Worm (Caenorhabditis elegans) whole organism, young adult: ENCODE results near the gene F33A8.7.

Source experiments
- B0035.1 ChIP-seq: sonication (generic microtip); optimal IDR thresholded peaks from 2 replicates; lab custom pipeline; 2016; ENCODE audit warnings: missing genetic modification characterization, mild to moderate bottlenecking, missing compliant biosample characterization, missing genotype, missing genetic modification reagents
- C17E4.6 ChIP-seq: fragments of 200-800 bp; sonication (Bioruptor generic); IDR thresholded peaks from 2 replicates; pipeline ENCODE4 v1.3.6; 2022; ENCODE audit warnings: missing genetic modification reagents, missing genetic modification characterization, missing compliant biosample characterization
- F23B12.7 ChIP-seq: sonication (generic microtip); optimal IDR thresholded peaks from 2 replicates; lab custom pipeline; 2017; ENCODE audit warnings: missing genetic modification characterization, mild to moderate bottlenecking, missing compliant biosample characterization, antibody characterized with exemption, moderate library complexity; ENCODE audit not compliant: insufficient read depth
- F33H1.4 ChIP-seq: fragments of 200-800 bp; sonication (Bioruptor generic); IDR thresholded peaks from 2 replicates; pipeline ENCODE4 v1.3.6; 2022; ENCODE audit warnings: missing genetic modification reagents, missing genetic modification characterization, missing compliant biosample characterization
- F52B5.7 ChIP-seq: sonication (generic microtip); optimal IDR thresholded peaks from 2 replicates; lab custom pipeline; 2016; ENCODE audit warnings: mild to moderate bottlenecking, missing genetic modification characterization, missing compliant biosample characterization
- F55B11.4 ChIP-seq: sonication (generic microtip); optimal IDR thresholded peaks from 2 replicates; lab custom pipeline; 2016; ENCODE audit warnings: missing compliant biosample characterization, missing genetic modification characterization, borderline replicate concordance; ENCODE audit not compliant: insufficient read depth
- F57A8.1 ChIP-seq: fragments of 200-800 bp; sonication (Bioruptor generic); optimal IDR thresholded peaks from 2 replicates; lab custom pipeline; 2018; ENCODE audit warnings: mild to moderate bottlenecking, missing genetic modification characterization, moderate library complexity, missing compliant biosample characterization
- K12H6.12 ChIP-seq: fragments of 200-800 bp; sonication (Bioruptor generic); optimal IDR thresholded peaks from 2 replicates; lab custom pipeline; 2018; ENCODE audit warnings: mild to moderate bottlenecking, missing genetic modification characterization, missing compliant biosample characterization
- Y53F4B.3 ChIP-seq: fragments of 200-800 bp; sonication (Bioruptor generic); IDR thresholded peaks from 2 replicates; pipeline ENCODE4 v1.3.6; 2022; ENCODE audit warnings: missing genetic modification reagents, missing genetic modification characterization, missing compliant biosample characterization
- Y67H2A.10 ChIP-seq: fragments of 200-800 bp; sonication (Bioruptor generic); conservative IDR thresholded peaks from 2 replicates; pipeline ENCODE4 v1.3.6; 2022; ENCODE audit warnings: missing genetic modification reagents, missing genetic modification characterization, missing compliant biosample characterization
- Y95B8A.8 ChIP-seq: fragments of 200-800 bp; sonication (Bioruptor generic); IDR thresholded peaks from 2 replicates; pipeline ENCODE4 v1.3.6; 2022; ENCODE audit warnings: missing genetic modification reagents, missing genetic modification characterization, missing compliant biosample characterization
- ama-1 ChIP-seq, 3 experiments: fragments of 150-350 bp in 1 of 3; sonication (generic microtip) in 2 of 3; optimal IDR thresholded peaks; 2 replicates each; lab custom pipeline; 2014 to 2018; ENCODE audit warnings: missing biosample characterization in 2 of 3, missing genetic modification characterization in 2 of 3, missing genetic modification reagents in 2 of 3
- aptf-3 ChIP-seq: fragments of 200-800 bp; sonication (Bioruptor generic); IDR thresholded peaks from 2 replicates; pipeline ENCODE4 v1.3.6; 2022; ENCODE audit warnings: missing genetic modification characterization, missing compliant biosample characterization
- ceh-100 ChIP-seq: fragments of 200-800 bp; sonication (Bioruptor generic); IDR thresholded peaks from 2 replicates; pipeline ENCODE4 v1.3.6; 2022; ENCODE audit warnings: missing genetic modification reagents, missing genetic modification characterization, missing compliant biosample characterization
- chd-7 ChIP-seq: sonication (generic microtip); optimal IDR thresholded peaks from 2 replicates; lab custom pipeline; 2016; ENCODE audit warnings: mild to moderate bottlenecking, missing genetic modification characterization, moderate library complexity, missing compliant biosample characterization
- dox-1 ChIP-seq: fragments of 200-800 bp; sonication (Bioruptor generic); IDR thresholded peaks from 2 replicates; pipeline ENCODE4 v1.3.6; 2022; ENCODE audit warnings: missing genetic modification reagents, missing genetic modification characterization, missing compliant biosample characterization
- dpl-1 ChIP-seq: fragments of 150-350 bp; optimal IDR thresholded peaks from 2 replicates; lab custom pipeline; 2014; ENCODE audit warnings: missing biosample characterization, missing genetic modification reagents, missing genetic modification characterization
- efl-1 ChIP-seq: fragments of 150-350 bp; optimal IDR thresholded peaks from 2 replicates; lab custom pipeline; 2014; ENCODE audit warnings: missing biosample characterization, missing genetic modification reagents, missing genetic modification characterization
- egrh-3 ChIP-seq: fragments of 200-800 bp; sonication (Bioruptor generic); IDR thresholded peaks from 2 replicates; pipeline ENCODE4 v1.3.6; 2022; ENCODE audit warnings: missing genetic modification reagents, missing genetic modification characterization, missing compliant biosample characterization
- fkh-3 ChIP-seq: sonication (generic microtip); optimal IDR thresholded peaks from 2 replicates; lab custom pipeline; 2016; ENCODE audit warnings: mild to moderate bottlenecking, missing genetic modification characterization, missing compliant biosample characterization
- him-1 ChIP-seq: sonication (generic microtip); optimal IDR thresholded peaks from 2 replicates; lab custom pipeline; 2016; ENCODE audit warnings: missing genotype, missing genetic modification reagents, missing genetic modification characterization, missing compliant biosample characterization
- hlh-26 ChIP-seq: fragments of 200-800 bp; sonication (Bioruptor generic); conservative IDR thresholded peaks from 2 replicates; pipeline ENCODE4 v1.3.6; 2022; ENCODE audit warnings: missing genetic modification reagents, missing genetic modification characterization, missing compliant biosample characterization
- lin-26 ChIP-seq: fragments of 200-800 bp; sonication (Bioruptor generic); IDR thresholded peaks from 2 replicates; pipeline ENCODE4 v1.3.6; 2022; ENCODE audit warnings: missing genetic modification reagents, missing genetic modification characterization, missing compliant biosample characterization
- lin-35 ChIP-seq, 3 experiments: fragments of 150-350 bp in 2 of 3; sonication (generic microtip) in 1 of 3; optimal IDR thresholded peaks; 2 replicates each; lab custom pipeline; 2014 to 2018; ENCODE audit warnings: missing biosample characterization in 3 of 3, missing genetic modification characterization in 3 of 3, missing genetic modification reagents in 3 of 3
- lin-54 ChIP-seq: fragments of 200-800 bp; sonication (Bioruptor generic); optimal IDR thresholded peaks from 2 replicates; lab custom pipeline; 2018; ENCODE audit warnings: mild to moderate bottlenecking, missing genetic modification characterization, missing compliant biosample characterization
- madf-3 ChIP-seq: fragments of 200-800 bp; sonication (Bioruptor generic); IDR thresholded peaks from 2 replicates; pipeline ENCODE4 v1.3.6; 2022; ENCODE audit warnings: missing genetic modification reagents, missing genetic modification characterization, missing compliant biosample characterization
- madf-6 ChIP-seq: fragments of 200-800 bp; sonication (Bioruptor generic); IDR thresholded peaks from 2 replicates; pipeline ENCODE4 v1.3.6; 2022; ENCODE audit warnings: missing genetic modification reagents, missing genetic modification characterization, missing compliant biosample characterization
- mcd-1 ChIP-seq: fragments of 200-800 bp; sonication (Bioruptor generic); IDR thresholded peaks from 2 replicates; pipeline ENCODE4 v1.3.6; 2022; ENCODE audit warnings: missing genetic modification reagents, missing genetic modification characterization, missing compliant biosample characterization
- mes-4 ChIP-seq: sonication (generic microtip); optimal IDR thresholded peaks from 2 replicates; lab custom pipeline; 2016; ENCODE audit warnings: missing genotype, missing genetic modification characterization, missing compliant biosample characterization
- nfyb-1 ChIP-seq: fragments of 200-800 bp; sonication (Bioruptor generic); IDR thresholded peaks from 2 replicates; pipeline ENCODE4 v1.3.6; 2022; ENCODE audit warnings: missing genetic modification reagents, missing genetic modification characterization, missing compliant biosample characterization
- rec-8 ChIP-seq, 2 experiments: sonication (generic microtip); optimal IDR thresholded peaks; 2 replicates each; lab custom pipeline; 2016; ENCODE audit warnings: mild to moderate bottlenecking in 2 of 2, missing genetic modification characterization in 2 of 2, missing genetic modification reagents in 2 of 2, missing genotype in 2 of 2, missing biosample characterization in 1 of 2, missing compliant biosample characterization in 1 of 2, moderate library complexity in 1 of 2
- repo-1 ChIP-seq: sonication (generic microtip); optimal IDR thresholded peaks from 2 replicates; lab custom pipeline; 2017; ENCODE audit warnings: mild to moderate bottlenecking, missing genetic modification characterization, missing compliant biosample characterization
- zfh-2 ChIP-seq: fragments of 200-800 bp; sonication (Bioruptor generic); conservative IDR thresholded peaks from 2 replicates; pipeline ENCODE4 v1.3.6; 2022; ENCODE audit warnings: missing genetic modification reagents, missing genetic modification characterization, missing compliant biosample characterization
- ztf-18 ChIP-seq: sonication (generic microtip); optimal IDR thresholded peaks from 2 replicates; lab custom pipeline; 2016; ENCODE audit warnings: missing genotype, mild to moderate bottlenecking, missing genetic modification characterization, missing compliant biosample characterization
- ztf-25 ChIP-seq: fragments of 200-800 bp; sonication (Bioruptor generic); IDR thresholded peaks from 2 replicates; pipeline ENCODE4 v1.3.6; 2022; ENCODE audit warnings: missing genetic modification reagents, missing genetic modification characterization, missing compliant biosample characterization

F33A8.7 gene

DNA sequence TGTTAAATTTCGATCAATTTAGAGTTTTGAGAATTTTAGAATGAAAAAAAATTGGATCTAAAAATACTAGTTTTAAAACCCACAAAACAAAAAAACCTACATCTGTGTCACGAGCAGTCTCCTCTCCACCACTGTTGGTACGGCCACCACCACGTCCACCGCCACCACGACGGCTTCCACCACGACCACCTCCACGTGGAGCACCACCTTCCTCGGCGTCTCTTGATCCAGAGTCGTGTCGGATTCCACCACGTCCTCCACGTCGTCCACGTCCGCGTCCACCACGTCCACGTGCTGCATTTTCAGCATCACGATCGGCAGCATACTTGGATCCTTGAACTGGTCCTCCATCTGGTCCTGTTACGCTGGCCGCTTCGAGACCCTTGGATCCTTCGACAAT, 14.7 kb upstream of the F33A8.7 start:
- TF ChIP-seq egrh-3 (GFP tag; lab: Robert Waterston, UW) (peak; percentile 41; the same call in 1 of the 2 replicates), zfh-2 (GFP tag; lab: Robert Waterston, UW) (peak; percentile 81), ama-1 (optimal IDR thresholded peaks at IDR 0.05; lab: Kevin White, UChicago) (no peak), ama-1 (GFP tag; optimal IDR thresholded peaks at IDR 0.05; lab: Kevin White, UChicago) (no peak)
- TF ChIP-seq, all 124 proteins: peak for 2

DNA sequence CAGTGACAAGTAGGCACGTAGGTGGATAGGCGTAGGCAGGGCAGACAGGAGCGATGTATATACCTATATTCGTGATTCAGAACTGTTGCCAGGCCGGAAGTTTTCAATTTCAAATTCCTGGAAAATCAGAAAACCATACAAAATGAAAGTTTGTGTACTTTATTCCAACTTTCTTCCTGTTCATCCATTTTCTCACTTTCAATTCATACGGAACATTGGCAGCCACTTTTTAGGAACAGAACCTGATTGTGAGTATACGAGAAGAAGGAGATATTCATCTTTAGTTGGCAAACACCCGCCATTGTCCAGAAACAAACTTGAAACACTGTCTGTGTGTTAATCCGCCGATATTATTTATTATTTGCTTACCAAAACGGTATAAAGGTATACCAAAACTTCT, 10.3 kb upstream of the F33A8.7 start, which contains the start of gene srlf-15:
Gene srlf-15, plus strand, starts transcription at position 301 of the 400 bp plus-strand sequence.
- no peak for TF ChIP-seq lin-26 (GFP tag; lab: Robert Waterston, UW)
- no peak for TF ChIP-seq F33H1.4 (GFP tag; lab: Robert Waterston, UW)
- no peak for TF ChIP-seq ztf-25 (GFP tag; lab: Robert Waterston, UW)

DNA sequence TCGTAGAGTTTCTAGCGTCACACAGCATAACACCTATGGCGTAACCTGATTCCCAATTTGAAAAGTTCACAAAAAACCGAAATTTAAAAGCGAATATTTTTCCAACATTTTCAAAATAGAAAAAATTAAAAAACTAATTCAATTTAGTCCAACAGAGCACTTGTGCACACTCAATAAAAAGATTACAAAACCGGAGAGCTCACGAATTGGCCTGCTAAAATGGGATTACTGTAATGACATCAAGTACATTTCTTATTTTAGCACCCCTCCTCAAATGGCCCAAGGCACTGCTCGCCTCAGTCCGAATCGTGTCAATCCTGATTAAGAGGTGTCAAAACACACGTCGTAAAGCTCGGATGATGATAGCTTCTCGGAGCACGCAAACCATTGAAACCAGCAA, 7.3 kb upstream of the F33A8.7 start:
- no peak for TF ChIP-seq ztf-18

DNA sequence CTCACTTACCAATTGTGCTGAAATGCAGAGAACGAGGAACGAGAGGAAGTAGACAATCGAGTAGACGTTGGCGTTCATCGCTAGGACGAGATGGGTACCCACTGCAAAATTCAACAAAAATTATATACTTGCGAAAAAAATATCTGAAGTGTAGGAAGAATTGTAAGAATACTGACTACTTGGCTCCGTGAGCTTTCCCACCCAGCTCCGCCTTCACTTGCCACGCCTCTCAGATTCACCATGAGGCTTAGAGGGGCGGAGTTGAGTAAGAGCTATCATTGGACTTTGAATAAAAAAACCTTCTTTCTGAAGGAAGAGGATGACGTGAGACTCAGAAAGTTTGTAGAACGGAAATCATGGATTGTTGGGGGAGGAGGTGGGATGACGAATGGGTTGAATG, 4.8 kb upstream of the F33A8.7 start, which contains the start of gene nlp-18:
Gene nlp-18, minus strand, starts transcription at position 101 of the 400 bp plus-strand sequence.
- no peak for TF ChIP-seq Y53F4B.3 (GFP tag; lab: Robert Waterston, UW)
- TF ChIP-seq mcd-1 (GFP tag; lab: Robert Waterston, UW): no peak
- TF ChIP-seq F57A8.1 (GFP tag; lab: Kevin White, UChicago): no peak
- no peak for TF ChIP-seq madf-3 (GFP tag; lab: Robert Waterston, UW)
- no peak for TF ChIP-seq him-1 (tag; lab: Kevin White, UChicago)
- no peak for TF ChIP-seq rec-8 (tag; optimal IDR thresholded peaks at IDR 0.05; lab: Kevin White, UChicago)
- no peak for TF ChIP-seq aptf-3 (GFP tag; lab: Robert Waterston, UW)
- TF ChIP-seq hlh-26: no peak
- no peak for TF ChIP-seq madf-6 (GFP tag; lab: Robert Waterston, UW)
- no peak for TF ChIP-seq F23B12.7 (tag; lab: Kevin White, UChicago)
- TF ChIP-seq K12H6.12 (tag; lab: Kevin White, UChicago): no peak
- TF ChIP-seq C17E4.6: no peak
- TF ChIP-seq lin-35 (GFP tag; optimal IDR thresholded peaks at IDR 0.05; lab: Kevin White, UChicago): no peak
- TF ChIP-seq mes-4 (tag; lab: Kevin White, UChicago): no peak

DNA sequence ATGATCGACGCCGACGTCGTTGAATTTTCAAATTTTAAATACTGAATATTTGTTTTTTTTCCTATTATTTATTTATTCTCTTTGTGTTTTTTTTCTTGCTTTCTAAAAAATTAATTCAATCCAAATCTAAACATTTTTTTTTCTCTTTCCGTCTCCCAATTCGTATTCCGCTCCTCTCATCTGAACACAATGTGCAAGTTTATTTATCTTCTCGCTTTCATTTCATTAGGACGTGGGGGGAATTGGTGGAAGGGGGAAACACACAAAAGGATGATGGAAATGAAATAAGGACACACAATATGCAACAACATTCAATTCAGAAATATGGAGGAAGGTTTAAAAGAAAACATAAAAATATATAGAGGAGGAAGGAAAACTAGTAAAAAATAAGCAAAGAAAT, 2.3 kb upstream of the F33A8.7 start:
- TF ChIP-seq dox-1 (GFP tag; lab: Robert Waterston, UW): no peak
- no peak for TF ChIP-seq nfyb-1 (GFP tag; lab: Robert Waterston, UW)
- no peak for TF ChIP-seq ceh-100 (GFP tag; lab: Robert Waterston, UW)
- no peak for TF ChIP-seq repo-1 (tag; lab: Kevin White, UChicago)

DNA sequence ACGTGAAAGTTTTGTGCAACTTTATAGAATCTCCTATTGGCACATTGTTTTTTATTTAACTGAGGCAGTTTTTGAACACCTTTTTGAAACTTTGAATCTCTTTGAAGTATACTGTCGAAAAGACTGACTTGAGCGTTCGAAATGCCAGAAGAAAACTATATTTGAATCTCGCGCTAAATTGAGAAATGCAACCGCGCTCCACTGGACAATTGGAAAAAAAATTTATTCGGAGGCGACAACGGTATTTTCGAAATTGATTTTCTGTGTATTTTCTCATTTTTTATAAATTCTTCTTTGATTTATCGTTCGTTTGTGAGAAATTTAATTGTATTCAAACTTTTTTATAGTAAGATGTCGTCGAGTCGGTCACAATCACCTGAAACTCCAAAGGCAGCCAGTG, 3.4 kb downstream of the F33A8.7 start, which contains the start of gene let-858:
Gene let-858, plus strand, starts transcription at position 348 of the 400 bp plus-strand sequence.
- TF ChIP-seq efl-1 (GFP tag; lab: Kevin White, UChicago) (peak; percentile 81), F52B5.7 (tag; lab: Kevin White, UChicago) (no peak), dpl-1 (GFP tag; lab: Kevin White, UChicago) (peak; percentile 68), Y95B8A.8 (GFP tag; lab: Robert Waterston, UW) (no peak), egrh-3 (GFP tag; lab: Robert Waterston, UW) (no peak), F55B11.4 (tag; lab: Kevin White, UChicago) (no peak), hlh-26 (no peak), B0035.1 (tag; lab: Kevin White, UChicago) (no peak), lin-54 (peak; percentile 93), Y67H2A.10 (GFP tag; lab: Robert Waterston, UW) (no peak), fkh-3 (tag; lab: Kevin White, UChicago) (no peak), mcd-1 (GFP tag; lab: Robert Waterston, UW) (peak; percentile 94), lin-35 (GFP tag; optimal IDR thresholded peaks at IDR 0.05; lab: Kevin White, UChicago) (peak in 2 of 3 experiments; percentile 20 to 87), chd-7 (tag; lab: Kevin White, UChicago) (no peak)
